Worm (Caenorhabditis elegans) whole organism, L4 larva: ENCODE measurements around the gene clec-40.

Experiments
- F26F4.8 ChIP-seq: fragments of 200-800 bp; sonication (Bioruptor generic); conservative IDR thresholded peaks from 2 replicates; pipeline ENCODE4 v1.3.6; 2022; ENCODE audit warnings: missing genetic modification characterization, missing compliant biosample characterization
- F44E2.7 ChIP-seq: fragments of 200-800 bp; sonication (Bioruptor generic); IDR thresholded peaks from 2 replicates; pipeline ENCODE4 v2.1.2; 2022; ENCODE audit warnings: missing genetic modification characterization, missing compliant biosample characterization
- T20F7.1 ChIP-seq: fragments of 200-800 bp; sonication (Bioruptor generic); optimal IDR thresholded peaks from 2 replicates; lab custom pipeline; 2018; ENCODE audit warnings: mild to moderate bottlenecking, missing genetic modification characterization, missing compliant biosample characterization
- T26A8.4 ChIP-seq: fragments of 200-800 bp; sonication (Bioruptor generic); IDR thresholded peaks from 2 replicates; pipeline ENCODE4 v1.3.6; 2022; ENCODE audit warnings: missing genetic modification characterization, missing compliant biosample characterization
- Y105C5A.15 ChIP-seq: fragments of 200-800 bp; sonication (Bioruptor generic); IDR thresholded peaks from 2 replicates; pipeline ENCODE4 v1.3.6; 2022; ENCODE audit warnings: missing genetic modification characterization, missing compliant biosample characterization
- Y48G9A.11 ChIP-seq: fragments of 200-800 bp; sonication (Bioruptor generic); IDR thresholded peaks from 2 replicates; pipeline ENCODE4 v1.3.6; 2022; ENCODE audit warnings: missing genetic modification reagents, missing genetic modification characterization, missing compliant biosample characterization
- Y5F2A.4 ChIP-seq: fragments of 200-800 bp; sonication (Bioruptor generic); optimal IDR thresholded peaks from 2 replicates; lab custom pipeline; 2018; ENCODE audit warnings: mild to moderate bottlenecking, missing genetic modification characterization, missing compliant biosample characterization
- aha-1 ChIP-seq: fragments of 150-350 bp; peaks from one replicate; lab custom pipeline; 2014; ENCODE audit warnings: missing biosample characterization, missing genetic modification characterization
- ama-1 ChIP-seq: fragments of 150-350 bp; optimal IDR thresholded peaks from 2 replicates; lab custom pipeline; 2014; ENCODE audit warnings: inconsistent platforms, mixed read lengths
- arid-1 ChIP-seq: fragments of 200-800 bp; sonication (Bioruptor generic); conservative IDR thresholded peaks from 2 replicates; pipeline ENCODE4 v1.3.6; 2022; ENCODE audit warnings: missing genetic modification reagents, missing genetic modification characterization, missing compliant biosample characterization
- cey-2 ChIP-seq: sonication (generic microtip); optimal IDR thresholded peaks from 3 replicates; lab custom pipeline; 2017; ENCODE audit warnings: missing genetic modification characterization, mild to moderate bottlenecking, missing compliant biosample characterization, antibody characterized with exemption, borderline replicate concordance; ENCODE audit not compliant: insufficient read depth
- daf-8 ChIP-seq: fragments of 200-800 bp; sonication (Bioruptor generic); IDR thresholded peaks from 2 replicates; pipeline ENCODE4 v1.3.6; 2022; ENCODE audit warnings: missing genetic modification characterization, missing compliant biosample characterization
- dmd-6 ChIP-seq: fragments of 200-800 bp; sonication (Bioruptor generic); IDR thresholded peaks from 2 replicates; pipeline ENCODE4 v1.3.6; 2022; ENCODE audit warnings: missing genetic modification reagents, missing genetic modification characterization, missing compliant biosample characterization
- dmd-8 ChIP-seq: fragments of 200-800 bp; sonication (Bioruptor generic); IDR thresholded peaks from 2 replicates; pipeline ENCODE4 v1.3.6; 2022; ENCODE audit warnings: missing genetic modification characterization, missing compliant biosample characterization
- dmd-9 ChIP-seq: fragments of 200-800 bp; sonication (Bioruptor generic); IDR thresholded peaks from 2 replicates; pipeline ENCODE4 v1.3.6; 2022; ENCODE audit warnings: missing genetic modification reagents, missing genetic modification characterization, missing compliant biosample characterization
- duxl-1 ChIP-seq: sonication (generic microtip); optimal IDR thresholded peaks from 2 replicates; lab custom pipeline; 2016; ENCODE audit warnings: mild to moderate bottlenecking, missing genetic modification characterization, moderate library complexity, missing compliant biosample characterization; ENCODE audit not compliant: poor library complexity
- fos-1 ChIP-seq: fragments of 150-350 bp; optimal IDR thresholded peaks from 2 replicates; lab custom pipeline; 2014; ENCODE audit warnings: missing biosample characterization, missing genetic modification characterization
- hlh-11 ChIP-seq: fragments of 200-800 bp; sonication (Bioruptor generic); optimal IDR thresholded peaks from 2 replicates; lab custom pipeline; 2018; ENCODE audit warnings: mild to moderate bottlenecking, missing genetic modification characterization, missing compliant biosample characterization
- hmg-1.1 ChIP-seq: fragments of 200-800 bp; sonication (Bioruptor generic); IDR thresholded peaks from 2 replicates; pipeline ENCODE4 v1.3.6; 2022; ENCODE audit warnings: missing genetic modification reagents, missing genetic modification characterization, missing compliant biosample characterization
- jun-1 ChIP-seq: fragments of 150-350 bp; optimal IDR thresholded peaks from 2 replicates; lab custom pipeline; 2014; ENCODE audit warnings: missing biosample characterization, missing genetic modification reagents, missing genetic modification characterization
- lin-13 ChIP-seq: fragments of 150-350 bp; optimal IDR thresholded peaks from 2 replicates; lab custom pipeline; 2014; ENCODE audit warnings: missing biosample characterization, missing genetic modification reagents, missing genetic modification characterization
- lin-39 ChIP-seq: fragments of 150-350 bp; optimal IDR thresholded peaks from 2 replicates; lab custom pipeline; 2014; ENCODE audit warnings: missing biosample characterization, missing genetic modification reagents, missing genetic modification characterization
- lir-3 ChIP-seq: sonication (generic microtip); optimal IDR thresholded peaks from 2 replicates; lab custom pipeline; 2016; ENCODE audit warnings: mild to moderate bottlenecking, missing genetic modification characterization, missing compliant biosample characterization
- lsy-2 ChIP-seq, 2 experiments: fragments of 150-350 bp in 1 of 2; sonication (generic microtip) in 1 of 2; optimal IDR thresholded peaks; 2 replicates each; lab custom pipeline; 2014 to 2017; ENCODE audit warnings: missing biosample characterization in 2 of 2, missing genetic modification characterization in 2 of 2
- mep-1 ChIP-seq: fragments of 150-350 bp; sonication (generic microtip); optimal IDR thresholded peaks from 3 replicates; lab custom pipeline; 2014; ENCODE audit warnings: missing biosample characterization, missing genetic modification characterization
- mes-2 ChIP-seq: sonication (generic microtip); optimal IDR thresholded peaks from 2 replicates; lab custom pipeline; 2016; ENCODE audit warnings: missing genotype, mild to moderate bottlenecking, missing genetic modification characterization, missing compliant biosample characterization; ENCODE audit not compliant: poor library complexity, severe bottlenecking
- nhr-10 ChIP-seq: fragments of 150-350 bp; optimal IDR thresholded peaks from 2 replicates; lab custom pipeline; 2014; ENCODE audit warnings: missing biosample characterization, missing genetic modification characterization
- nhr-11 ChIP-seq: fragments of 150-350 bp; optimal IDR thresholded peaks from 2 replicates; lab custom pipeline; 2014; ENCODE audit warnings: missing biosample characterization, missing genetic modification characterization
- nhr-111 ChIP-seq: fragments of 200-800 bp; sonication (Bioruptor generic); optimal IDR thresholded peaks from 2 replicates; lab custom pipeline; 2018; ENCODE audit warnings: mild to moderate bottlenecking, missing genetic modification characterization, missing compliant biosample characterization
- nhr-28 ChIP-seq: fragments of 150-350 bp; optimal IDR thresholded peaks from 2 replicates; lab custom pipeline; 2014; ENCODE audit warnings: missing biosample characterization, missing genetic modification characterization
- nhr-41 ChIP-seq: fragments of 200-800 bp; sonication (Bioruptor generic); IDR thresholded peaks from 2 replicates; pipeline ENCODE4 v1.3.6; 2022; ENCODE audit warnings: missing genetic modification reagents, missing genetic modification characterization, missing compliant biosample characterization
- nhr-42 ChIP-seq: fragments of 200-800 bp; sonication (Bioruptor generic); IDR thresholded peaks from 2 replicates; pipeline ENCODE4 v1.3.6; 2022; ENCODE audit warnings: missing genetic modification characterization, missing compliant biosample characterization
- nhr-6 ChIP-seq: fragments of 150-350 bp; optimal IDR thresholded peaks from 2 replicates; lab custom pipeline; 2014; ENCODE audit warnings: missing biosample characterization, missing genetic modification characterization
- nhr-77 ChIP-seq: fragments of 150-350 bp; optimal IDR thresholded peaks from 2 replicates; lab custom pipeline; 2014; ENCODE audit warnings: missing biosample characterization, missing genetic modification characterization
- pha-4 ChIP-seq, 2 experiments: fragments of 150-350 bp in 1 of 2; fragments of 200-800 bp in 1 of 2; sonication (Bioruptor generic) in 1 of 2; IDR thresholded peaks in 1 of 2; optimal IDR thresholded peaks in 1 of 2; 2 replicates each; pipeline versions ENCODE4 v1.3.6 to Lab custom; 2014 to 2022; ENCODE audit warnings: missing genetic modification characterization in 2 of 2, missing genetic modification reagents in 2 of 2, missing biosample characterization in 1 of 2, missing compliant biosample characterization in 1 of 2
- php-3 ChIP-seq: fragments of 200-800 bp; sonication (Bioruptor generic); IDR thresholded peaks from 2 replicates; pipeline ENCODE4 v1.3.6; 2022; ENCODE audit warnings: missing genetic modification reagents, missing genetic modification characterization, missing compliant biosample characterization
- pqm-1 ChIP-seq: sonication (generic microtip); optimal IDR thresholded peaks from 2 replicates; lab custom pipeline; 2017; ENCODE audit warnings: missing biosample characterization, missing genetic modification characterization
- saeg-2 ChIP-seq: fragments of 200-800 bp; sonication (Bioruptor generic); IDR thresholded peaks from 2 replicates; pipeline ENCODE4 v1.3.6; 2022; ENCODE audit warnings: missing genetic modification reagents, missing genetic modification characterization, missing compliant biosample characterization
- sdz-12 ChIP-seq: fragments of 200-800 bp; sonication (Bioruptor generic); optimal IDR thresholded peaks from 2 replicates; lab custom pipeline; 2018; ENCODE audit warnings: mild to moderate bottlenecking, missing genetic modification characterization, missing compliant biosample characterization
- set-16 ChIP-seq: fragments of 200-800 bp; sonication (Bioruptor generic); IDR thresholded peaks from 2 replicates; pipeline ENCODE4 v1.3.6; 2022; ENCODE audit warnings: missing genetic modification reagents, missing genetic modification characterization, missing compliant biosample characterization
- snpc-4 ChIP-seq: fragments of 150-350 bp; optimal IDR thresholded peaks from 2 replicates; lab custom pipeline; 2014; ENCODE audit warnings: missing biosample characterization, missing genetic modification characterization
- unc-62 ChIP-seq, 3 experiments: fragments of 150-350 bp in 1 of 3; sonication (generic microtip); optimal IDR thresholded peaks in 2 of 3; peaks in 1 of 3; 1 replicate in 1 of 3; 2 replicates in 2 of 3; lab custom pipeline; 2014 to 2017; ENCODE audit warnings: missing biosample characterization in 3 of 3, missing genetic modification characterization in 3 of 3, missing genetic modification reagents in 3 of 3, missing genotype in 1 of 3
- zip-2 ChIP-seq: fragments of 150-350 bp; optimal IDR thresholded peaks from 2 replicates; lab custom pipeline; 2014; ENCODE audit warnings: missing biosample characterization, missing genetic modification characterization

clec-40 gene

ce11 chrV:16840283-16840682, 578 bp downstream of the clec-40 start:
- TF ChIP-seq nhr-42 (no peak), pqm-1 (tag; lab: Kevin White, UChicago) (peak; percentile 88), nhr-28 (tag; lab: Kevin White, UChicago) (peak; percentile 45), hlh-11 (peak; percentile 60), nhr-111 (no peak), F44E2.7 (no peak), snpc-4 (tag; lab: Kevin White, UChicago) (no peak), nhr-41 (GFP tag; lab: Robert Waterston, UW) (no peak), dmd-6 (GFP tag; lab: Robert Waterston, UW) (peak; percentile 74), hmg-1.1 (GFP tag; lab: Robert Waterston, UW) (no peak)

- TF ChIP-seq set-16 (GFP tag; lab: Robert Waterston, UW) (peak; percentile 59), T20F7.1 (GFP tag; lab: Kevin White, UChicago) (no peak)
Measured at ce11 chrV:16838435-16838834, 2.4 kb downstream of the clec-40 start.

DNA sequence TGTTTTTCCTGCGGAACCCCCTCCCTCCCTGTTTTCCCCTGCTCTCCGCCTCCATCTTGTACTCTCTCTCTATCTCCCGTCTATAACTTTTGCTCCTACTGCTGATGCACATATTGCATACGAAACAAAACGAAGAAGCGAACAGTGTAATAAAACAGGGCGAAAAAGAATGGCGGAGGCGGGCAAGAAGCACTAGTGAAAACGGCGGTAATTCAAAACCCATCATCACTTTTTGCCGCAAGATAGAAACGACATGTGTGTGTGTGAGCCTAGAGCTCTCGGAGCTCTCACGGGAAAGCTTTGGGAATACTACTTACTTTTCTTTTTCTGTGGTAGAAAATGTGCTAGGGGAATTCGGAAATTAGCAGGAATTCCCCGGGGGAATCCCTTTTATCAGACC, 4.8 kb downstream of the clec-40 start:
- TF ChIP-seq hmg-1.1 (GFP tag; lab: Robert Waterston, UW) (no peak), daf-8 (no peak), Y105C5A.15 (no peak), saeg-2 (no peak), nhr-111 (no peak), unc-62 (GFP tag; optimal IDR thresholded peaks at IDR 0.05 in 1 of 2; lab: Kevin White, UChicago) (peak in 1 of 2 experiments; percentile 91), unc-62 (tag; optimal IDR thresholded peaks at IDR 0.05; lab: Kevin White, UChicago) (no peak), mep-1 (tag; lab: Kevin White, UChicago) (no peak), nhr-28 (tag; lab: Kevin White, UChicago) (no peak), nhr-10 (no peak), sdz-12 (GFP tag; lab: Kevin White, UChicago) (no peak), hlh-11 (peak; percentile 13)
- TF ChIP-seq, all 104 proteins: peak for 2

DNA sequence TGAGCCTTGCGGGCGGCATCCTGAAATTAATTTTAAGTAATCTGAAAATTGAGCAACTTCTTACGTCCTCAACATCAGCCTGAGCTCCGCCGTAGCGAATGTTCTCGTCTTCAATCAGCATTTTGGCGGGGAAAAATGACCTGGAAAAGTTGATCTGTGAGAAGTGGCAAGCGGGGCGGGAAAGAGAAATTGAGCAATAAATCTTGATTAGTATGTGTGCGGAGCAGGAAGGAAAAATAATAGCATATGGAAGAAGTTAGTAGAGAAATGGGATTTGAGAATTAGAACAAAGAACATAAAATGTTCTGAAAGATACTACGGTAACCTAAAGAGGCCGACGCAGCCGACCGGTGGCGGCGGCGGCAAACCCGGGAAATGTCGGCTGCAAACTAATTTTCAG, 5.9 kb downstream of the clec-40 start, which contains the start of gene tni-3:
TSS of gene tni-3 (minus strand) at position 140 of the 400 bp plus-strand sequence.
- TF ChIP-seq Y5F2A.4 = no peak
- no peak for TF ChIP-seq jun-1
- no peak for TF ChIP-seq nhr-77 (tag; lab: Kevin White, UChicago)
- no peak for TF ChIP-seq duxl-1
- no peak for TF ChIP-seq lin-13
- no peak for TF ChIP-seq pha-4 (GFP tag; IDR thresholded peaks at IDR 0.05; lab: Robert Waterston, UW)
- TF ChIP-seq pha-4 (tag; optimal IDR thresholded peaks at IDR 0.05; lab: Kevin White, UChicago) = no peak
- TF ChIP-seq lsy-2 (tag; optimal IDR thresholded peaks at IDR 0.05; lab: Kevin White, UChicago) = no peak
- TF ChIP-seq arid-1 (GFP tag; lab: Robert Waterston, UW) = no peak
- no peak for TF ChIP-seq Y48G9A.11 (GFP tag; lab: Robert Waterston, UW)
- no peak for TF ChIP-seq dmd-8 (GFP tag; lab: Robert Waterston, UW)
- TF ChIP-seq F26F4.8 = no peak

DNA sequence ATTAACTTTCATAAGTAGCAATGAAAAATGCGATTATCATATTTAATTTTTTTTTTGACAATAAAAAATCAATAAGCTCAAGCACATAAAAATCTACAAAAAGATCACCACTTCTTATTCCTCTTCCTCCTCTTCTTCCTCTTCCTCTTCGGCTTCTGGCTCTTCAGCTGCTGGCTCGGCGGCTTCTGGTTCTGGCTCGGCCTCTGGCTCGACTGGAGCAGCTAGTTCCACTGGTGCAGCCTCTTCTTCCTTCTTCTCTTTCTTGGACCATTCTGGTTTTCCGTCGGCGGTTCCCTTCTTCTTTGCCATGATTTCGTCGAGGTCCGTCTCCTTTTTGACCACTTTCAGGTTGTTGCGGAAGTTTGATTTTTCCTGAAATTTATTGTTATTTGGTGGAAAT, 7.2 kb downstream of the clec-40 start:
- TF ChIP-seq set-16 (GFP tag; lab: Robert Waterston, UW) (peak; percentile 86), dmd-9 (no peak), daf-8 (no peak)

DNA sequence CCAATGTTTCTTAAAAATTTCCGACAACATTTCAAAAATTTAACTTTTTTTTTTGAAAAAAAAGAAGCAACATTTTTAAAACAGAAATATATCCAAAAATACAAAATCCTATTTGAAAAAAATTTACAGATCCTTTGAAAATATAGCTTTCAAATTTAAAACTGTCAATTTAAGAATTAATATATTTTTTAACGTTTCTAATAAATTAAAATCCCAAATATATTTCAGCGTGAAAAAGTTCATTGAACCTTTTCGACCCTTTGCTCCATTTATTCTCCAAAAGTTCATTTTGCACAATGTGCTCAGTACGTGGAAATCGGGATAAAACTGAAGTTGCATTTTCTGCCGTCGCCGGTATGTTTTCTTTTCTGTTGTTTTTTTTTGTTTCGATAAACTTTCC, 8.0 kb downstream of the clec-40 start, which contains the start of gene phy-3:
TSS of gene phy-3 (plus strand) at position 301 of the 400 bp plus-strand sequence.
- no peak for TF ChIP-seq T26A8.4 (GFP tag; lab: Robert Waterston, UW)
- TF ChIP-seq cey-2 (tag; lab: Kevin White, UChicago) = no peak
- TF ChIP-seq zip-2 (tag; lab: Kevin White, UChicago) = no peak
- no peak for TF ChIP-seq Y5F2A.4
- TF ChIP-seq lir-3 (tag; lab: Kevin White, UChicago) = no peak
- TF ChIP-seq Y48G9A.11 (GFP tag; lab: Robert Waterston, UW) = no peak
- no peak for TF ChIP-seq nhr-6 (tag; lab: Kevin White, UChicago)
- no peak for TF ChIP-seq nhr-11 (tag; lab: Kevin White, UChicago)
- no peak for TF ChIP-seq fos-1 (tag; lab: Kevin White, UChicago)
- no peak for TF ChIP-seq hlh-11
- no peak for TF ChIP-seq ama-1 (lab: Kevin White, UChicago)
- TF ChIP-seq aha-1 (tag; lab: Kevin White, UChicago) = no peak
- TF ChIP-seq php-3 (GFP tag; lab: Robert Waterston, UW) = no peak
- no peak for TF ChIP-seq lin-39 (tag; lab: Kevin White, UChicago)
- TF ChIP-seq mes-2 (tag; lab: Kevin White, UChicago) = no peak
